Worm (Caenorhabditis elegans) whole organism, L4/young adult: ENCODE results near the gene apx-1.

Experiments used
- dao-5 ChIP-seq: sonication (generic microtip); optimal IDR thresholded peaks from 2 replicates; lab custom pipeline; 2016; ENCODE audit warnings: missing genotype, missing genetic modification characterization, moderate library complexity, missing compliant biosample characterization
- him-1 ChIP-seq: sonication (generic microtip); optimal IDR thresholded peaks from 2 replicates; lab custom pipeline; 2016; ENCODE audit warnings: missing genotype, missing genetic modification reagents, missing genetic modification characterization, missing compliant biosample characterization

DNA sequence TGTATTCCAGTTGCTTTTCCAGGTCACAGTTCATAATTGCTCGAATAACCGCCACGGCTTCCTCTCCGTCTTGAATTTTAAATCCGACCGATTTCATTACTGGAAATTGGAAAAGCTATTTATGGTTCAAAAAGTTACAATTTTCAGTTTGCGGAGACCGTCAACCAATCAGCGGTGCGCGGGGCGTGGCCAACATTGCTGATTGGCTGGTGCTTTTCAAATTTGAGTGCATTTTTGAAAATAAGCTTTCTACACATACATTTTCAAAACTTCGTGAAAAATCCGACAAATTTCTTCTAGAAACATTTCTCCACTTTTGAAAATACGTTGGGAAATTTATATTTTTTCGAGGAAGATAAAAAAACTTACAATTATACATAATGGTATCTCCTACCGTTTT, 14.2 kb upstream of the apx-1 start:
- TF ChIP-seq dao-5 (no peak), him-1 (no peak)
